Fruit fly (Drosophila melanogaster) whole organism, embryonic: ENCODE measurements around the gene CG10993.
A peak's percentile ranks its signal among the peaks of the same experiment; 100 is the strongest.

Experiments used
- Ada2b ChIP-seq: fragments of 200-800 bp; sonication (Bioruptor generic); IDR thresholded peaks from 2 replicates; pipeline ENCODE4 v1.3.6; 2022; ENCODE audit warnings: missing biosample characterization, missing genetic modification characterization
- Asciz ChIP-seq: fragments of 200-800 bp; sonication (Bioruptor generic); optimal IDR thresholded peaks from 2 replicates; lab custom pipeline; 2017; ENCODE audit warnings: missing biosample characterization, mild to moderate bottlenecking, missing genetic modification characterization, missing genetic modification reagents
- Awh ChIP-seq: fragments of 200-800 bp; sonication (Bioruptor generic); IDR thresholded peaks from 2 replicates; pipeline ENCODE4, ENCODE4 v1.3.6; 2022; ENCODE audit warnings: missing biosample characterization, missing genetic modification characterization
- Blimp-1 ChIP-seq: fragments of 200-800 bp; sonication (Bioruptor generic); optimal IDR thresholded peaks from 3 replicates; lab custom pipeline; 2018; ENCODE audit warnings: missing biosample characterization, missing genetic modification characterization, mild to moderate bottlenecking, moderate library complexity, missing genetic modification reagents
- CG10147 ChIP-seq: fragments of 200-800 bp; sonication (Bioruptor generic); optimal IDR thresholded peaks from 2 replicates; lab custom pipeline; 2019; ENCODE audit warnings: missing biosample characterization, mild to moderate bottlenecking, missing genetic modification characterization, moderate library complexity
- CG12942 ChIP-seq: fragments of 200-800 bp; sonication (Bioruptor generic); optimal IDR thresholded peaks from 3 replicates; lab custom pipeline; 2016; ENCODE audit warnings: missing biosample characterization, missing genetic modification characterization
- CG15479 ChIP-seq: fragments of 200-800 bp; sonication (Bioruptor generic); optimal IDR thresholded peaks from 3 replicates; lab custom pipeline; 2019; ENCODE audit warnings: missing biosample characterization, mild to moderate bottlenecking, missing genetic modification characterization, moderate library complexity
- CG15514 ChIP-seq: fragments of 200-800 bp; sonication (Bioruptor generic); optimal IDR thresholded peaks from 3 replicates; lab custom pipeline; 2017; ENCODE audit warnings: missing biosample characterization, missing genetic modification characterization, mild to moderate bottlenecking, moderate library complexity, missing genetic modification reagents
- CG2678 ChIP-seq: fragments of 200-800 bp; sonication (Bioruptor generic); optimal IDR thresholded peaks from 3 replicates; lab custom pipeline; 2019; ENCODE audit warnings: missing biosample characterization, mild to moderate bottlenecking, missing genetic modification characterization, moderate library complexity
- CG30020 ChIP-seq: fragments of 200-800 bp; optimal IDR thresholded peaks from 2 replicates; lab custom pipeline; 2019; ENCODE audit warnings: missing biosample characterization, mild to moderate bottlenecking, missing genetic modification characterization, moderate library complexity
- CG30431 ChIP-seq: fragments of 200-800 bp; sonication (Bioruptor generic); optimal IDR thresholded peaks from 2 replicates; lab custom pipeline; 2017; ENCODE audit warnings: missing biosample characterization, missing genetic modification characterization
- CG3065 ChIP-seq: fragments of 200-800 bp; sonication (Bioruptor generic); optimal IDR thresholded peaks from 2 replicates; lab custom pipeline; 2016; ENCODE audit warnings: missing biosample characterization, missing genetic modification characterization
- CG6813 ChIP-seq: fragments of 200-800 bp; sonication (Bioruptor generic); optimal IDR thresholded peaks from 2 replicates; lab custom pipeline; 2017; ENCODE audit warnings: missing biosample characterization, missing genetic modification characterization, mild to moderate bottlenecking, moderate library complexity, missing genetic modification reagents
- CG7963 ChIP-seq: fragments of 200-800 bp; sonication (Bioruptor generic); IDR thresholded peaks from 3 replicates; pipeline ENCODE4 v1.3.6; 2022; ENCODE audit warnings: missing biosample characterization, missing genetic modification characterization; ENCODE audit not compliant: partially characterized antibody
- CTCF ChIP-seq: fragments of 200-800 bp; sonication (Bioruptor generic); optimal IDR thresholded peaks from 2 replicates; lab custom pipeline; 2017; ENCODE audit warnings: missing biosample characterization, mild to moderate bottlenecking, missing genetic modification characterization, moderate library complexity
- CkIIα-i1 ChIP-seq: fragments of 200-800 bp; sonication (Bioruptor generic); IDR thresholded peaks from 2 replicates; pipeline ENCODE4 v1.3.6; 2022; ENCODE audit warnings: missing biosample characterization, missing genetic modification characterization
- D19B ChIP-seq: fragments of 200-800 bp; sonication (Bioruptor generic); optimal IDR thresholded peaks from 2 replicates; lab custom pipeline; 2017; ENCODE audit warnings: missing biosample characterization, mild to moderate bottlenecking, missing genetic modification characterization
- Dbx ChIP-seq: fragments of 200-800 bp; sonication (Bioruptor generic); IDR thresholded peaks from 3 replicates; pipeline ENCODE4 v1.3.6; 2022; ENCODE audit warnings: missing biosample characterization, missing genetic modification characterization
- Dek ChIP-seq: fragments of 200-800 bp; sonication (Bioruptor generic); optimal IDR thresholded peaks from 3 replicates; lab custom pipeline; 2019; ENCODE audit warnings: missing biosample characterization, mild to moderate bottlenecking, missing genetic modification characterization, moderate library complexity
- GATAe ChIP-seq: fragments of 200-800 bp; sonication (Bioruptor generic); conservative IDR thresholded peaks from 2 replicates; pipeline ENCODE4 v1.3.6; 2022; ENCODE audit warnings: missing biosample characterization, missing genetic modification characterization
- Kr ChIP-seq: fragments of 200-800 bp; sonication (Bioruptor generic); optimal IDR thresholded peaks from 2 replicates; lab custom pipeline; 2017; ENCODE audit warnings: missing biosample characterization, mild to moderate bottlenecking, missing genetic modification characterization
- Mes4 ChIP-seq: fragments of 200-800 bp; sonication (Bioruptor generic); optimal IDR thresholded peaks from 2 replicates; lab custom pipeline; 2016; ENCODE audit warnings: missing biosample characterization, missing genetic modification characterization
- NC2β ChIP-seq: fragments of 200-800 bp; sonication (Bioruptor generic); optimal IDR thresholded peaks from 2 replicates; lab custom pipeline; 2016; ENCODE audit warnings: missing biosample characterization, missing genetic modification characterization
- Neu2 ChIP-seq: fragments of 200-800 bp; sonication (Bioruptor generic); optimal IDR thresholded peaks from 3 replicates; lab custom pipeline; 2016; ENCODE audit warnings: missing biosample characterization, missing genetic modification characterization, borderline replicate concordance
- Pdp1 ChIP-seq, 2 experiments: fragments of 200-800 bp; sonication (Bioruptor generic); optimal IDR thresholded peaks; 3 replicates each; lab custom pipeline; 2016; ENCODE audit warnings: missing biosample characterization in 2 of 2, missing genetic modification characterization in 2 of 2, mild to moderate bottlenecking in 1 of 2, moderate library complexity in 1 of 2
- Ravus ChIP-seq: fragments of 200-800 bp; sonication (Bioruptor generic); IDR thresholded peaks from 2 replicates; pipeline ENCODE4 v1.3.6; 2022; ENCODE audit warnings: missing biosample characterization, missing genetic modification characterization
- Side ChIP-seq: fragments of 200-800 bp; sonication (Bioruptor generic); optimal IDR thresholded peaks from 2 replicates; lab custom pipeline; 2016; ENCODE audit warnings: missing biosample characterization, missing genetic modification characterization
- Sry-β ChIP-seq: fragments of 200-800 bp; sonication (Bioruptor generic); optimal IDR thresholded peaks from 2 replicates; lab custom pipeline; 2018; ENCODE audit warnings: missing biosample characterization, mild to moderate bottlenecking, missing genetic modification characterization, moderate library complexity
- Stat92E ChIP-seq, 3 experiments: fragments of >200 bp in 2 of 3; fragments of 200-800 bp in 1 of 3; sonication (Bioruptor generic) in 1 of 3; optimal IDR thresholded peaks; 2 replicates each; lab custom pipeline; 2017 to 2019; ENCODE audit warnings: missing biosample characterization in 3 of 3, missing genetic modification characterization in 3 of 3, mild to moderate bottlenecking in 1 of 3, moderate library complexity in 1 of 3
- abd-A ChIP-seq: fragments of 200-800 bp; sonication (Bioruptor generic); optimal IDR thresholded peaks from 3 replicates; lab custom pipeline; 2019; ENCODE audit warnings: missing biosample characterization, mild to moderate bottlenecking, missing genetic modification characterization, moderate library complexity
- amos ChIP-seq: fragments of 200-800 bp; sonication (Bioruptor generic); IDR thresholded peaks from 2 replicates; pipeline ENCODE4 v1.3.6; 2022; ENCODE audit warnings: missing biosample characterization, missing genetic modification characterization; ENCODE audit not compliant: partially characterized antibody
- ci ChIP-seq: fragments of 200-800 bp; sonication (Bioruptor generic); IDR thresholded peaks from 3 replicates; pipeline ENCODE4 v1.3.6; 2022; ENCODE audit warnings: missing biosample characterization, missing genetic modification characterization
- dati ChIP-seq: fragments of 200-800 bp; sonication (Bioruptor generic); IDR thresholded peaks from 2 replicates; pipeline ENCODE4 v1.3.6; 2022; ENCODE audit warnings: missing biosample characterization, missing genetic modification characterization
- disco-r ChIP-seq: fragments of 200-800 bp; sonication (Bioruptor generic); optimal IDR thresholded peaks from 2 replicates; lab custom pipeline; 2016; ENCODE audit warnings: missing biosample characterization, missing genetic modification characterization
- dmrt99B ChIP-seq: fragments of 200-800 bp; sonication (Bioruptor generic); optimal IDR thresholded peaks from 2 replicates; lab custom pipeline; 2018; ENCODE audit warnings: missing biosample characterization, mild to moderate bottlenecking, missing genetic modification characterization, moderate library complexity
- fu2 ChIP-seq: fragments of 200-800 bp; sonication (Bioruptor generic); optimal IDR thresholded peaks from 2 replicates; lab custom pipeline; 2016; ENCODE audit warnings: missing biosample characterization, missing genetic modification characterization
- ham ChIP-seq: fragments of 200-800 bp; sonication (Bioruptor generic); IDR thresholded peaks from 2 replicates; pipeline ENCODE4 v1.3.6; 2022; ENCODE audit warnings: missing biosample characterization, missing genetic modification characterization
- hkb ChIP-seq, 2 experiments: fragments of 200-800 bp in 1 of 2; fragments of >200 bp in 1 of 2; sonication (Bioruptor generic) in 1 of 2; IDR thresholded peaks in 1 of 2; optimal IDR thresholded peaks in 1 of 2; 2 replicates each; pipeline versions ENCODE4 v1.3.6 to Lab custom; 2017 to 2022; ENCODE audit warnings: missing biosample characterization in 1 of 2, missing genetic modification characterization in 1 of 2
- hth ChIP-seq: fragments of >200 bp; optimal IDR thresholded peaks from 2 replicates; lab custom pipeline; 2017; ENCODE audit warnings: inconsistent platforms
- kni ChIP-seq: fragments of 200-800 bp; sonication (Bioruptor generic); optimal IDR thresholded peaks from 3 replicates; lab custom pipeline; 2017; ENCODE audit warnings: mild to moderate bottlenecking, missing biosample characterization, missing genetic modification reagents, missing genetic modification characterization
- mirr ChIP-seq: fragments of 200-800 bp; sonication (Bioruptor generic); optimal IDR thresholded peaks from 3 replicates; lab custom pipeline; 2018; ENCODE audit warnings: missing biosample characterization, mild to moderate bottlenecking, missing genetic modification characterization
- odd ChIP-seq: fragments of 200-800 bp; sonication (Bioruptor generic); optimal IDR thresholded peaks from 2 replicates; lab custom pipeline; 2017; ENCODE audit warnings: missing biosample characterization, mild to moderate bottlenecking, missing genetic modification characterization
- phol ChIP-seq: fragments of 200-800 bp; sonication (Bioruptor generic); optimal IDR thresholded peaks from 3 replicates; lab custom pipeline; 2018; ENCODE audit warnings: missing biosample characterization, mild to moderate bottlenecking, missing genetic modification characterization, moderate library complexity
- prd ChIP-seq, 3 experiments: fragments of >200 bp in 2 of 3; fragments of 200-800 bp in 1 of 3; sonication (Bioruptor generic) in 1 of 3; optimal IDR thresholded peaks in 2 of 3; IDR thresholded peaks in 1 of 3; 2 replicates in 2 of 3; 3 replicates in 1 of 3; pipeline versions ENCODE4 v1.3.6 to Lab custom; 2017 to 2022; ENCODE audit warnings: missing biosample characterization in 1 of 3, missing genetic modification characterization in 1 of 3
- sr ChIP-seq: fragments of 200-800 bp; sonication (Bioruptor generic); IDR thresholded peaks from 3 replicates; pipeline ENCODE4 v1.3.6; 2022; ENCODE audit warnings: missing biosample characterization, missing genetic modification characterization
- tgo ChIP-seq: fragments of 200-800 bp; sonication (Bioruptor generic); IDR thresholded peaks from 3 replicates; pipeline ENCODE4 v1.3.6; 2022; ENCODE audit warnings: missing biosample characterization, missing genetic modification characterization
- tio ChIP-seq: fragments of 200-800 bp; sonication (Bioruptor generic); optimal IDR thresholded peaks from 2 replicates; lab custom pipeline; 2017; ENCODE audit warnings: missing biosample characterization, missing genetic modification characterization, inconsistent platforms

Gene CG10993

dm6 chrX:13748906-13749872, 41.7 kb downstream of the CG10993 start (continued):
- TF ChIP-seq CG2678 (tag; lab: Kevin White, UChicago) = peak; percentile 89
- peak; percentile 63 for TF ChIP-seq CG6813
- peak; percentile 4 for TF ChIP-seq mirr (GFP tag; lab: Kevin White, UChicago)
- TF ChIP-seq Ravus (GFP tag; lab: Robert Waterston, UW) = peak; percentile 49
- TF ChIP-seq CG10147 (GFP tag; lab: Kevin White, UChicago) = peak; percentile 83
- TF ChIP-seq CG30020 (tag; lab: Kevin White, UChicago) = peak; percentile 6
- no peak for TF ChIP-seq disco-r (GFP tag; lab: Kevin White, UChicago)
- TF ChIP-seq tio (GFP tag; lab: Kevin White, UChicago) = peak; percentile 59
- TF ChIP-seq Stat92E (GFP tag; optimal IDR thresholded peaks at IDR 0.05; lab: Kevin White, UChicago) = no peak
- no peak for TF ChIP-seq hkb (optimal IDR thresholded peaks at IDR 0.05; lab: Kevin White, UChicago)
- TF ChIP-seq hkb (GFP tag; IDR thresholded peaks at IDR 0.05; lab: Robert Waterston, UW) = peak; percentile 78
- TF ChIP-seq CG7963 (GFP tag; lab: Robert Waterston, UW) = no peak
- TF ChIP-seq CG15479 = no peak
- peak; percentile 66 for TF ChIP-seq CG15514 (GFP tag; lab: Kevin White, UChicago)
- TF ChIP-seq hth (lab: Kevin White, UChicago) = no peak
- peak; percentile 29 for TF ChIP-seq Asciz
- peak; percentile 50 for TF ChIP-seq D19B (GFP tag; lab: Kevin White, UChicago)
- TF ChIP-seq abd-A = no peak
- TF ChIP-seq fu2 = peak; percentile 31
- TF ChIP-seq prd (optimal IDR thresholded peaks at IDR 0.05; lab: Kevin White, UChicago) = no peak
- TF ChIP-seq prd (GFP tag; IDR thresholded peaks at IDR 0.05; lab: Robert Waterston, UW) = peak; percentile 70
- peak; percentile 51 for TF ChIP-seq Blimp-1 (GFP tag; lab: Kevin White, UChicago)
- TF ChIP-seq tgo (GFP tag; lab: Robert Waterston, UW) = peak; percentile 83
- peak; percentile 66 for TF ChIP-seq Dek (tag; lab: Kevin White, UChicago)
- no peak for TF ChIP-seq Sry-β
- TF ChIP-seq Neu2 = no peak
- no peak for TF ChIP-seq CG30431 (GFP tag; lab: Kevin White, UChicago)
- no peak for TF ChIP-seq sr
- TF ChIP-seq CG3065 (GFP tag; lab: Kevin White, UChicago) = no peak
- no peak for TF ChIP-seq Side (GFP tag; lab: Kevin White, UChicago)
- no peak for TF ChIP-seq CG12942
- TF ChIP-seq phol = peak; percentile 53
- TF ChIP-seq odd (GFP tag; lab: Kevin White, UChicago) = peak; percentile 50
- TF ChIP-seq Kr = no peak
- no peak for TF ChIP-seq CTCF (GFP tag; lab: Kevin White, UChicago)
- peak; percentile 54; the same call in 1 of the 2 replicates for TF ChIP-seq Awh
- no peak for TF ChIP-seq dati
- TF ChIP-seq NC2β = no peak
- peak; percentile 80 for TF ChIP-seq Dbx (GFP tag; lab: Robert Waterston, UW)
- TF ChIP-seq ham (GFP tag; lab: Robert Waterston, UW) = no peak
- peak; percentile 75 for TF ChIP-seq Ada2b (GFP tag; lab: Robert Waterston, UW)
- peak in 1 of 2 experiments; percentile 14 for TF ChIP-seq Pdp1 (GFP tag; optimal IDR thresholded peaks at IDR 0.05; lab: Kevin White, UChicago)
- TF ChIP-seq GATAe = no peak
- TF ChIP-seq dmrt99B = peak; percentile 81
- no peak for TF ChIP-seq amos
- no peak for TF ChIP-seq kni (GFP tag; lab: Kevin White, UChicago)
- peak; percentile 66; the same call in 2 of the 3 replicates for TF ChIP-seq ci
- TF ChIP-seq Mes4 (GFP tag; lab: Kevin White, UChicago) = no peak
- TF ChIP-seq CkIIα-i1 (GFP tag; lab: Robert Waterston, UW) = no peak
